Worm (Caenorhabditis elegans) whole organism, L1 larva: ENCODE data around the gene C50C3.1.

Experiments
- C04F5.9 ChIP-seq: sonication (generic microtip); optimal IDR thresholded peaks from 2 replicates; lab custom pipeline; 2016; ENCODE audit warnings: missing genetic modification characterization, missing compliant biosample characterization
- C16A3.4 ChIP-seq: fragments of 150-350 bp; optimal IDR thresholded peaks from 2 replicates; lab custom pipeline; 2014; ENCODE audit warnings: missing biosample characterization, missing genetic modification characterization
- Y116A8C.19 ChIP-seq: sonication (generic microtip); optimal IDR thresholded peaks from 2 replicates; lab custom pipeline; 2016; ENCODE audit warnings: missing compliant biosample characterization, missing genetic modification characterization, borderline replicate concordance
- aha-1 ChIP-seq: fragments of 150-350 bp; optimal IDR thresholded peaks from 2 replicates; lab custom pipeline; 2014; ENCODE audit warnings: missing biosample characterization, missing genetic modification characterization
- alr-1 ChIP-seq: fragments of 200-800 bp; sonication (Bioruptor generic); optimal IDR thresholded peaks from 2 replicates; lab custom pipeline; 2018; ENCODE audit warnings: borderline replicate concordance, mild to moderate bottlenecking, missing genetic modification characterization, missing compliant biosample characterization
- blmp-1 ChIP-seq: fragments of 150-350 bp; optimal IDR thresholded peaks from 2 replicates; lab custom pipeline; 2014; ENCODE audit warnings: missing biosample characterization, missing genetic modification characterization
- ceh-8 ChIP-seq: fragments of 200-800 bp; sonication (Bioruptor generic); optimal IDR thresholded peaks from 2 replicates; lab custom pipeline; 2018; ENCODE audit warnings: mild to moderate bottlenecking, missing genetic modification characterization, moderate library complexity, missing compliant biosample characterization
- ceh-82 ChIP-seq, 3 experiments: fragments of 150-350 bp in 1 of 3; sonication (generic microtip) in 2 of 3; optimal IDR thresholded peaks; 2 replicates each; lab custom pipeline; 2014 to 2017; ENCODE audit warnings: missing biosample characterization in 3 of 3, missing genetic modification characterization in 3 of 3
- dsc-1 ChIP-seq: sonication (generic microtip); optimal IDR thresholded peaks from 2 replicates; lab custom pipeline; 2016; ENCODE audit warnings: mild to moderate bottlenecking, missing genetic modification characterization, missing compliant biosample characterization
- efl-1 ChIP-seq, 4 experiments: fragments of 150-350 bp; optimal IDR thresholded peaks in 3 of 4; peaks in 1 of 4; 1 replicate in 1 of 4; 2 replicates in 3 of 4; lab custom pipeline; 2014; ENCODE audit warnings: missing biosample characterization in 2 of 4, missing genetic modification characterization in 2 of 4, missing genetic modification reagents in 2 of 4
- egl-13 ChIP-seq: sonication (generic microtip); optimal IDR thresholded peaks from 2 replicates; lab custom pipeline; 2016; ENCODE audit warnings: missing genotype, missing genetic modification reagents, missing genetic modification characterization, missing compliant biosample characterization
- egl-27 ChIP-seq, 2 experiments: fragments of 150-350 bp in 1 of 2; sonication (generic microtip); optimal IDR thresholded peaks; 3 replicates each; lab custom pipeline; 2017 to 2018; ENCODE audit warnings: missing biosample characterization in 2 of 2, missing genetic modification characterization in 2 of 2, missing genetic modification reagents in 2 of 2
- elt-2 ChIP-seq: sonication (generic microtip); optimal IDR thresholded peaks from 2 replicates; lab custom pipeline; 2016; ENCODE audit warnings: missing genetic modification characterization, mild to moderate bottlenecking, inconsistent platforms, missing compliant biosample characterization, missing genetic modification reagents
- ets-5 ChIP-seq: fragments of 200-800 bp; sonication (Bioruptor generic); IDR thresholded peaks from 2 replicates; pipeline ENCODE4 v1.3.6; 2022; ENCODE audit warnings: missing genetic modification characterization, missing compliant biosample characterization
- fkh-10 ChIP-seq: sonication (generic microtip); optimal IDR thresholded peaks from 2 replicates; lab custom pipeline; 2017; ENCODE audit warnings: missing biosample characterization, missing genetic modification reagents, missing genetic modification characterization
- fkh-4 ChIP-seq: sonication (generic microtip); optimal IDR thresholded peaks from 2 replicates; lab custom pipeline; 2016; ENCODE audit warnings: missing compliant biosample characterization, missing genetic modification characterization, borderline replicate concordance
- fkh-8 ChIP-seq: sonication (generic microtip); optimal IDR thresholded peaks from 2 replicates; lab custom pipeline; 2016; ENCODE audit warnings: mild to moderate bottlenecking, missing genetic modification characterization, missing compliant biosample characterization
- grh-1 ChIP-seq: fragments of 200-800 bp; sonication (Bioruptor generic); IDR thresholded peaks from 2 replicates; pipeline ENCODE4 v1.3.6; 2022; ENCODE audit warnings: missing genetic modification reagents, missing genetic modification characterization, missing compliant biosample characterization
- isw-1 ChIP-seq: fragments of 200-800 bp; sonication (Bioruptor generic); IDR thresholded peaks from 2 replicates; pipeline ENCODE4 v1.3.6; 2022; ENCODE audit warnings: missing genetic modification characterization, missing compliant biosample characterization
- lin-13 ChIP-seq: fragments of 150-350 bp; optimal IDR thresholded peaks from 2 replicates; lab custom pipeline; 2014; ENCODE audit warnings: missing biosample characterization, missing genetic modification reagents, missing genetic modification characterization
- lin-15B ChIP-seq: fragments of 150-350 bp; sonication (generic microtip); optimal IDR thresholded peaks from 3 replicates; lab custom pipeline; 2014; ENCODE audit warnings: missing biosample characterization, missing genetic modification characterization
- lir-3 ChIP-seq: sonication (generic microtip); optimal IDR thresholded peaks from 2 replicates; lab custom pipeline; 2016; ENCODE audit warnings: mild to moderate bottlenecking, missing genetic modification characterization, moderate library complexity, missing compliant biosample characterization; ENCODE audit not compliant: poor library complexity
- mep-1 ChIP-seq: fragments of 150-350 bp; optimal IDR thresholded peaks from 2 replicates; lab custom pipeline; 2014; ENCODE audit warnings: missing biosample characterization, missing genetic modification characterization
- nhr-11 ChIP-seq: fragments of 150-350 bp; optimal IDR thresholded peaks from 2 replicates; lab custom pipeline; 2014; ENCODE audit warnings: missing biosample characterization, missing genetic modification characterization
- nhr-19 ChIP-seq: fragments of 200-800 bp; sonication (Bioruptor generic); conservative IDR thresholded peaks from 2 replicates; pipeline ENCODE4 v1.3.6; 2022; ENCODE audit warnings: missing genetic modification characterization, missing compliant biosample characterization
- nhr-237 ChIP-seq: fragments of 150-350 bp; optimal IDR thresholded peaks from 2 replicates; lab custom pipeline; 2014; ENCODE audit warnings: missing biosample characterization, missing genetic modification characterization
- nhr-47 ChIP-seq: sonication (generic microtip); optimal IDR thresholded peaks from 2 replicates; lab custom pipeline; 2016; ENCODE audit warnings: mild to moderate bottlenecking, missing genetic modification characterization, moderate library complexity, missing compliant biosample characterization
- nhr-76 ChIP-seq: sonication (generic microtip); optimal IDR thresholded peaks from 2 replicates; lab custom pipeline; 2017; ENCODE audit warnings: missing biosample characterization, missing genetic modification characterization
- nhr-77 ChIP-seq: fragments of 150-350 bp; optimal IDR thresholded peaks from 2 replicates; lab custom pipeline; 2014; ENCODE audit warnings: missing biosample characterization, missing genetic modification characterization
- nhr-84 ChIP-seq: sonication (generic microtip); optimal IDR thresholded peaks from 2 replicates; lab custom pipeline; 2017; ENCODE audit warnings: missing biosample characterization, missing genetic modification characterization
- nhr-85 ChIP-seq: sonication (generic microtip); peaks from one replicate; lab custom pipeline; 2016; ENCODE audit warnings: missing genetic modification characterization, inconsistent platforms, missing compliant biosample characterization
- nhr-90 ChIP-seq: sonication (generic microtip); optimal IDR thresholded peaks from 2 replicates; lab custom pipeline; 2016; ENCODE audit warnings: mild to moderate bottlenecking, missing genetic modification characterization, missing compliant biosample characterization; ENCODE audit not compliant: poor library complexity
- pax-3 ChIP-seq: fragments of 200-800 bp; sonication (Bioruptor generic); optimal IDR thresholded peaks from 2 replicates; lab custom pipeline; 2018; ENCODE audit warnings: mild to moderate bottlenecking, missing genetic modification characterization, moderate library complexity, missing compliant biosample characterization
- pqm-1 ChIP-seq: sonication (generic microtip); optimal IDR thresholded peaks from 3 replicates; lab custom pipeline; 2017; ENCODE audit warnings: missing biosample characterization, missing genetic modification characterization
- rnt-1 ChIP-seq: sonication (generic microtip); optimal IDR thresholded peaks from 2 replicates; lab custom pipeline; 2016; ENCODE audit warnings: mild to moderate bottlenecking, missing genetic modification characterization, moderate library complexity, missing compliant biosample characterization
- skn-1 ChIP-seq: fragments of 150-350 bp; optimal IDR thresholded peaks from 2 replicates; lab custom pipeline; 2014; ENCODE audit warnings: missing biosample characterization, missing genetic modification characterization
- snpc-4 ChIP-seq: fragments of 150-350 bp; optimal IDR thresholded peaks from 2 replicates; lab custom pipeline; 2014; ENCODE audit warnings: missing biosample characterization, missing genetic modification characterization
- snu-23 ChIP-seq: sonication (generic microtip); optimal IDR thresholded peaks from 2 replicates; lab custom pipeline; 2016; ENCODE audit warnings: missing genetic modification characterization, missing compliant biosample characterization
- swsn-7 ChIP-seq: sonication (generic microtip); optimal IDR thresholded peaks from 2 replicates; lab custom pipeline; 2016; ENCODE audit warnings: missing genetic modification characterization, missing compliant biosample characterization
- tbx-2 ChIP-seq: sonication (generic microtip); optimal IDR thresholded peaks from 2 replicates; lab custom pipeline; 2016; ENCODE audit warnings: missing genetic modification characterization, missing compliant biosample characterization
- unc-30 ChIP-seq: sonication (generic microtip); optimal IDR thresholded peaks from 2 replicates; lab custom pipeline; 2017; ENCODE audit warnings: missing biosample characterization, missing genetic modification characterization
- unc-98 ChIP-seq: fragments of 200-800 bp; sonication (Bioruptor generic); IDR thresholded peaks from 2 replicates; pipeline ENCODE4 v1.3.6; 2022; ENCODE audit warnings: missing genetic modification characterization, missing compliant biosample characterization
- zip-4 ChIP-seq: fragments of 200-800 bp; sonication (Bioruptor generic); optimal IDR thresholded peaks from 2 replicates; lab custom pipeline; 2018; ENCODE audit warnings: mild to moderate bottlenecking, missing genetic modification characterization, moderate library complexity, missing compliant biosample characterization

The C50C3.1 gene

DNA sequence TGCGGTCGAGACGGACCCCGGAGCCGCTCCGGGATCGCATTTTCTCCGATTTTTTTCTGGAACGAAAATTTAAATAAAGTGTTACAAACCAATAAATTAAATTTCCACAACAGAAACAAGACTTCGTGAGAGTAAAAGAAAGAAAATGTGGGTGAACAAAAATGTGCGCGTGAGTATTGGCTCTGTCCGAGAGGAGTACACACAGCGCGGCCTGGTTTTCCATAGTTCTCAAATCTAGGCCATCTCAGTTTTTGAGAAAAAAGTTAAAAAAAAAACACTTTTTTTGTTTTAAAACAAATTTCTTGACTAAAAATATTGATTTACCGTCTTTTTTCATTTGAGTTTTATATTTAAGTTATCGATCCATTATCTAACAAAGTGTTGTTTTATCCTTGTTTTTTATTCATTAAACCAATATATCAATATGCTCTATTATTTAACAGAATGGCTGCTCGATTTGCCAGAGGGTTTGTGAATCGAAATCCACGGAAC is 47.2 kb upstream of the C50C3.1 start, which contains the start of the genes C14B9.8 and mrpl-18 (continued):
- TF ChIP-seq nhr-84 (no peak), isw-1 (GFP tag; lab: Robert Waterston, UW) (peak; percentile 66), zip-4 (GFP tag; lab: Kevin White, UChicago) (peak; percentile 6), swsn-7 (peak; percentile 69), unc-98 (GFP tag; lab: Robert Waterston, UW) (peak; percentile 61), C04F5.9 (tag; lab: Kevin White, UChicago) (peak; percentile 78), egl-27 (tag; optimal IDR thresholded peaks at IDR 0.05; lab: Kevin White, UChicago) (no peak), unc-30 (tag; lab: Kevin White, UChicago) (no peak), fkh-4 (tag; lab: Kevin White, UChicago) (peak; percentile 89), nhr-76 (no peak), nhr-77 (no peak), tbx-2 (peak; percentile 83), dsc-1 (tag; lab: Kevin White, UChicago) (peak; percentile 85), nhr-90 (tag; lab: Kevin White, UChicago) (peak; percentile 89), nhr-11 (tag; lab: Kevin White, UChicago) (no peak), nhr-85 (peak; percentile 87), egl-13 (peak; percentile 81), mep-1 (peak; percentile 73), skn-1 (tag; lab: Kevin White, UChicago) (peak; percentile 13), nhr-19 (GFP tag; lab: Robert Waterston, UW) (peak; percentile 70), ceh-8 (GFP tag; lab: Kevin White, UChicago) (no peak), aha-1 (tag; lab: Kevin White, UChicago) (no peak), pax-3 (tag; lab: Kevin White, UChicago) (peak; percentile 70), fkh-10 (GFP tag; lab: Kevin White, UChicago) (no peak), elt-2 (tag; lab: Kevin White, UChicago) (peak; percentile 47), ets-5 (GFP tag; lab: Robert Waterston, UW) (no peak), snpc-4 (tag; lab: Kevin White, UChicago) (peak; percentile 47), pqm-1 (tag; lab: Kevin White, UChicago) (no peak), C16A3.4 (tag; lab: Kevin White, UChicago) (peak; percentile 29), lin-13 (GFP tag; lab: Kevin White, UChicago) (peak; percentile 50), grh-1 (peak; percentile 59), nhr-237 (no peak), efl-1 (optimal IDR thresholded peaks at IDR 0.05; lab: Kevin White, UChicago) (peak; percentile 69 to 73), efl-1 (GFP tag; optimal IDR thresholded peaks at IDR 0.05 in 1 of 2; lab: Kevin White, UChicago) (peak; percentile 66 to 97), nhr-47 (tag; lab: Kevin White, UChicago) (peak; percentile 88), lir-3 (tag; lab: Kevin White, UChicago) (peak; percentile 95), rnt-1 (tag; lab: Kevin White, UChicago) (peak; percentile 99), alr-1 (tag; lab: Kevin White, UChicago) (no peak), snu-23 (GFP tag; lab: Kevin White, UChicago) (peak; percentile 73), Y116A8C.19 (tag; lab: Kevin White, UChicago) (peak; percentile 63), fkh-8 (peak; percentile 73), blmp-1 (no peak), ceh-82 (tag; optimal IDR thresholded peaks at IDR 0.05; lab: Kevin White, UChicago) (peak; percentile 26 to 72 (median 37)), lin-15B (tag; lab: Kevin White, UChicago) (peak; percentile 48)
